Fruit fly (Drosophila melanogaster): Measurements from ENCODE around the gene GstD10.

GstD10 gene

dm6 chr3R:12405134-12405533, 39.6 kb upstream of the GstD10 start:
- TF ChIP-seq tai (GFP tag; optimal IDR thresholded peaks at IDR 0.05): no peak
- no peak for TF ChIP-seq brk (GFP tag; optimal IDR thresholded peaks at IDR 0.05)
- TF ChIP-seq br (GFP tag; optimal IDR thresholded peaks at IDR 0.05): no peak
- no peak for TF ChIP-seq Myc (optimal IDR thresholded peaks at IDR 0.05)
- no peak for TF ChIP-seq pan (optimal IDR thresholded peaks at IDR 0.05)
- TF ChIP-seq jim (GFP tag; optimal IDR thresholded peaks at IDR 0.05): no peak
- TF ChIP-seq Abd-B (GFP tag; optimal IDR thresholded peaks at IDR 0.05): no peak
- TF ChIP-seq Jra (GFP tag; optimal IDR thresholded peaks at IDR 0.05): no peak
- TF ChIP-seq dsf (GFP tag; optimal IDR thresholded peaks at IDR 0.05; ENCODE audit: borderline replicate concordance): no peak
- TF ChIP-seq GATAd (GFP tag; optimal IDR thresholded peaks at IDR 0.05): no peak
- no peak for TF ChIP-seq CrebA (GFP tag; optimal IDR thresholded peaks at IDR 0.05; ENCODE audit: borderline replicate concordance)
- no peak for TF ChIP-seq HLH106 (tag; optimal IDR thresholded peaks at IDR 0.05)

- TF ChIP-seq CG32264 (GFP tag; optimal IDR thresholded peaks at IDR 0.05): peak; percentile 94
- TF ChIP-seq br (GFP tag; optimal IDR thresholded peaks at IDR 0.05): peak; percentile 95
- no peak for TF ChIP-seq CrebA (GFP tag; optimal IDR thresholded peaks at IDR 0.05; ENCODE audit: borderline replicate concordance)
- TF ChIP-seq Dfd (GFP tag; optimal IDR thresholded peaks at IDR 0.05): no peak
- peak; percentile 84 for TF ChIP-seq Jra (GFP tag; optimal IDR thresholded peaks at IDR 0.05)
- peak; percentile 89 to 96 for TF ChIP-seq foxo (GFP tag; optimal IDR thresholded peaks at IDR 0.05)
- peak; percentile 99 for TF ChIP-seq dmrt93B (GFP tag; optimal IDR thresholded peaks at IDR 0.05)
- TF ChIP-seq pan (optimal IDR thresholded peaks at IDR 0.05): no peak
- TF ChIP-seq Hr83 (GFP tag; optimal IDR thresholded peaks at IDR 0.05; ENCODE audit: poor library complexity, severe bottlenecking): peak; percentile 92
- peak; percentile 99 for TF ChIP-seq Sp1 (GFP tag; optimal IDR thresholded peaks at IDR 0.05)
- no peak for TF ChIP-seq Myc (optimal IDR thresholded peaks at IDR 0.05)
- TF ChIP-seq psq (GFP tag; optimal IDR thresholded peaks at IDR 0.05): peak; percentile 84
- peak; percentile 59 for TF ChIP-seq Mio (GFP tag; optimal IDR thresholded peaks at IDR 0.05)
- peak; percentile 95 for TF ChIP-seq brk (GFP tag; optimal IDR thresholded peaks at IDR 0.05)
- no peak for TF ChIP-seq Vsx2 (GFP tag; optimal IDR thresholded peaks at IDR 0.05; ENCODE audit: partially characterized antibody)
- peak; percentile 100 for TF ChIP-seq CG9705 (GFP tag; optimal IDR thresholded peaks at IDR 0.05)
- no peak for TF ChIP-seq jim (GFP tag; optimal IDR thresholded peaks at IDR 0.05)
- peak; percentile 86 for TF ChIP-seq woc (GFP tag; optimal IDR thresholded peaks at IDR 0.05)
- TF ChIP-seq N (GFP tag; optimal IDR thresholded peaks at IDR 0.05): no peak
- no peak for TF ChIP-seq dl (GFP tag; optimal IDR thresholded peaks at IDR 0.05; ENCODE audit: insufficient read depth in 1 of 2, partially characterized antibody in 2 of 2)
- TF ChIP-seq Dif (GFP tag; optimal IDR thresholded peaks at IDR 0.05; ENCODE audit: partially characterized antibody): no peak
- peak; percentile 89 for TF ChIP-seq ey (GFP tag; optimal IDR thresholded peaks at IDR 0.05)
- TF ChIP-seq Hnf4 (GFP tag; optimal IDR thresholded peaks at IDR 0.05): peak; percentile 94
- TF ChIP-seq Hr78 (GFP tag; optimal IDR thresholded peaks at IDR 0.05): no peak
- no peak for TF ChIP-seq usp (GFP tag; optimal IDR thresholded peaks at IDR 0.05)
- peak; percentile 90 for TF ChIP-seq Rel (GFP tag; optimal IDR thresholded peaks at IDR 0.05)
- TF ChIP-seq Rel (tag; optimal IDR thresholded peaks at IDR 0.05): peak; percentile 93
- no peak for TF ChIP-seq Abd-B (GFP tag; optimal IDR thresholded peaks at IDR 0.05)
- TF ChIP-seq OdsH (GFP tag; optimal IDR thresholded peaks at IDR 0.05): peak; percentile 95
- TF ChIP-seq tai (GFP tag; optimal IDR thresholded peaks at IDR 0.05): no peak
- TF ChIP-seq h (GFP tag; optimal IDR thresholded peaks at IDR 0.05): peak; percentile 99
- peak; percentile 36 for TF ChIP-seq GATAd (GFP tag; optimal IDR thresholded peaks at IDR 0.05)
- TF ChIP-seq sv (GFP tag; optimal IDR thresholded peaks at IDR 0.05): peak; percentile 94
- peak; percentile 94 for TF ChIP-seq fru (GFP tag; optimal IDR thresholded peaks at IDR 0.05)
- peak; percentile 97 for TF ChIP-seq rgr (GFP tag; optimal IDR thresholded peaks at IDR 0.05)
- TF ChIP-seq dsf (GFP tag; optimal IDR thresholded peaks at IDR 0.05; ENCODE audit: borderline replicate concordance): peak; percentile 88
- peak; percentile 99 for TF ChIP-seq sage (GFP tag; optimal IDR thresholded peaks at IDR 0.05)
- TF ChIP-seq lola (GFP tag; optimal IDR thresholded peaks at IDR 0.05): no peak
- peak; percentile 98 for TF ChIP-seq HLH106 (tag; optimal IDR thresholded peaks at IDR 0.05)
Measured at dm6 chr3R:12402935-12403334, 37.4 kb upstream of the GstD10 start.
